Fruit fly (Drosophila melanogaster): ENCODE measurements around the gene CG3808.

CG3808 gene

DNA sequence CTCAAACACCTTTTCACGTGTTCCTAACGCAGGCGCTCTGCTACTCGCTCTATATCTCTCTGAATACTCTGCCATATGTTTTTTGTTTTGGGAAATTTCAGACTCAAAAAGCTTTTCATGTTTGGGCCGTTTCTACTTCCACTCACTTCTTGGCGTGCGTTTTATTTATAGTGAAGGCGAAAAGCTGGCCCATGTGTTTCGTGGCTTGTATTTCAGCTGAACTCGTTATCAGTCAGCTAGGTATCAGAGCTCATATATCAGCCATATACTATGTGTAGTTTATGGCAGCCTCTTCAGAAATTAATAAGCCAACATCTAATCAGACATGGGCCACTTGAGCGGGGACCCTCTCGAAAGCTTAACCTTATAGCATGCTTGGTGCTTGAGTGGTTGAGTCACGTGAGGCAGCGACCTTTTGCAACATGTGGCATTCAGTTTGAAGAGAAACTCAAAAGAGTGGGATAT is 5.9 kb downstream of the CG3808 start (continued):
- TF ChIP-seq CG1529 (GFP tag; optimal IDR thresholded peaks at IDR 0.05) (no peak), unpg (GFP tag; optimal IDR thresholded peaks at IDR 0.05) (no peak), CG8290 (GFP tag; optimal IDR thresholded peaks at IDR 0.05) (no peak), CG8290 (tag; optimal IDR thresholded peaks at IDR 0.05) (peak in 1 of 2 experiments; percentile 39), CG3281 (GFP tag; optimal IDR thresholded peaks at IDR 0.05) (peak; percentile 46), H15 (GFP tag; IDR thresholded peaks at IDR 0.05) (no peak), CG14965 (GFP tag; optimal IDR thresholded peaks at IDR 0.05; ENCODE audit: borderline replicate concordance) (no peak), CG12299 (tag; optimal IDR thresholded peaks at IDR 0.05) (no peak), CG9876 (GFP tag; optimal IDR thresholded peaks at IDR 0.05) (no peak), sisA (GFP tag; IDR thresholded peaks at IDR 0.05) (no peak), HmgZ (tag; optimal IDR thresholded peaks at IDR 0.05) (peak; percentile 44), wdn (GFP tag; IDR thresholded peaks at IDR 0.05) (no peak), CkIIα-i1 (GFP tag; IDR thresholded peaks at IDR 0.05) (no peak), Spps (tag; optimal IDR thresholded peaks at IDR 0.05) (no peak), CG3838 (GFP tag; optimal IDR thresholded peaks at IDR 0.05) (no peak), Nf-YA (GFP tag; IDR thresholded peaks at IDR 0.05) (no peak), CG1647 (GFP tag; optimal IDR thresholded peaks at IDR 0.05) (no peak), klu (GFP tag; IDR thresholded peaks at IDR 0.05) (no peak), slp2 (GFP tag; optimal IDR thresholded peaks at IDR 0.05) (no peak), BtbVII (GFP tag; optimal IDR thresholded peaks at IDR 0.05) (peak; percentile 3), Mad (GFP tag; optimal IDR thresholded peaks at IDR 0.05) (no peak), Ets65A (GFP tag) (no peak), z (GFP tag; IDR thresholded peaks at IDR 0.05) (peak; percentile 90), GATAe (GFP tag; conservative IDR thresholded peaks at IDR 0.05) (peak; percentile 28; the same call in 1 of the 2 replicates), cwo (GFP tag; optimal IDR thresholded peaks at IDR 0.05) (peak; percentile 96), CG4730 (GFP tag; IDR thresholded peaks at IDR 0.05) (no peak), CG12236 (GFP tag; optimal IDR thresholded peaks at IDR 0.05) (no peak), shn (GFP tag; optimal IDR thresholded peaks at IDR 0.05) (no peak), jumu (GFP tag; optimal IDR thresholded peaks at IDR 0.05) (no peak), vvl (GFP tag; IDR thresholded peaks at IDR 0.05) (0 out of 2 replicates have a peak, but pooled peaks have one; percentile 30), Hmx (GFP tag; optimal IDR thresholded peaks at IDR 0.05) (no peak), Hr51 (GFP tag; optimal IDR thresholded peaks at IDR 0.05) (peak in 1 of 2 experiments; percentile 12), CG31388 (GFP tag; optimal IDR thresholded peaks at IDR 0.05) (no peak), lmd (GFP tag; IDR thresholded peaks at IDR 0.05) (no peak), CG3163 (GFP tag; optimal IDR thresholded peaks at IDR 0.05) (no peak), Elba2 (GFP tag; optimal IDR thresholded peaks at IDR 0.05) (no peak), salm (tag; optimal IDR thresholded peaks at IDR 0.05) (peak; percentile 72), pum (GFP tag; optimal IDR thresholded peaks at IDR 0.05) (no peak), Mrtf (GFP tag; IDR thresholded peaks at IDR 0.05) (no peak)

dm6 chr3L:18993578-18994255 is 6.7 kb downstream of the CG3808 start:
- TF ChIP-seq vfl (GFP tag; optimal IDR thresholded peaks at IDR 0.05) (no peak), CG8359 (GFP tag; optimal IDR thresholded peaks at IDR 0.05; ENCODE audit: borderline replicate concordance) (peak; percentile 98), CG16813 (GFP tag; IDR thresholded peaks at IDR 0.05; ENCODE audit: partially characterized antibody) (0 out of 3 replicates have a peak, but pooled peaks have one; percentile 24), CG34224 (GFP tag; IDR thresholded peaks at IDR 0.05; ENCODE audit: partially characterized antibody) (peak; percentile 28; the same call in 1 of the 3 replicates), Ets97D (GFP tag; optimal IDR thresholded peaks at IDR 0.05) (no peak), vnd (GFP tag; IDR thresholded peaks at IDR 0.05; ENCODE audit: partially characterized antibody) (0 out of 3 replicates have a peak, but pooled peaks have one; percentile 24), CG3995 (GFP tag; optimal IDR thresholded peaks at IDR 0.05) (peak; percentile 7), CG5953 (GFP tag; IDR thresholded peaks at IDR 0.05) (0 out of 2 replicates have a peak, but pooled peaks have one; percentile 9), CG4360 (GFP tag; IDR thresholded peaks at IDR 0.05) (no peak), CG31365 (tag; optimal IDR thresholded peaks at IDR 0.05) (no peak), CG12219 (GFP tag; optimal IDR thresholded peaks at IDR 0.05) (no peak), CG4730 (GFP tag; IDR thresholded peaks at IDR 0.05) (no peak), Fer1 (GFP tag; optimal IDR thresholded peaks at IDR 0.05) (no peak), exex (tag; optimal IDR thresholded peaks at IDR 0.05) (no peak), mam (GFP tag; optimal IDR thresholded peaks at IDR 0.05) (no peak)
